Worm (Caenorhabditis elegans) whole organism, young adult: ENCODE measurements around the gene enpp-1.

ENCODE experiments used
- B0035.1 ChIP-seq: sonication (generic microtip); optimal IDR thresholded peaks from 2 replicates; lab custom pipeline; 2016; ENCODE audit warnings: missing genetic modification characterization, mild to moderate bottlenecking, missing compliant biosample characterization, missing genotype, missing genetic modification reagents
- D2030.7 ChIP-seq: fragments of 200-800 bp; sonication (Bioruptor generic); IDR thresholded peaks from 2 replicates; pipeline ENCODE4 v1.3.6; 2022; ENCODE audit warnings: missing genetic modification reagents, missing genetic modification characterization, missing compliant biosample characterization
- F10E7.11 ChIP-seq: sonication (generic microtip); optimal IDR thresholded peaks from 2 replicates; lab custom pipeline; 2017; ENCODE audit warnings: mild to moderate bottlenecking, missing genetic modification characterization, moderate library complexity, missing compliant biosample characterization
- F22D6.2 ChIP-seq: sonication (generic microtip); optimal IDR thresholded peaks from 2 replicates; lab custom pipeline; 2016; ENCODE audit warnings: mild to moderate bottlenecking, missing genetic modification characterization, missing compliant biosample characterization
- F57C9.4 ChIP-seq: sonication (generic microtip); optimal IDR thresholded peaks from 2 replicates; lab custom pipeline; 2017; ENCODE audit warnings: mild to moderate bottlenecking, missing genetic modification characterization, missing compliant biosample characterization
- T07F8.4 ChIP-seq: sonication (generic microtip); optimal IDR thresholded peaks from 2 replicates; lab custom pipeline; 2016; ENCODE audit warnings: mild to moderate bottlenecking, missing genetic modification characterization, moderate library complexity, missing compliant biosample characterization
- T26A5.8 ChIP-seq: sonication (generic microtip); optimal IDR thresholded peaks from 2 replicates; lab custom pipeline; 2016; ENCODE audit warnings: missing genetic modification characterization, missing compliant biosample characterization
- Y53F4B.3 ChIP-seq: fragments of 200-800 bp; sonication (Bioruptor generic); IDR thresholded peaks from 2 replicates; pipeline ENCODE4 v1.3.6; 2022; ENCODE audit warnings: missing genetic modification reagents, missing genetic modification characterization, missing compliant biosample characterization
- Y53G8AR.9 ChIP-seq: fragments of 200-800 bp; sonication (Bioruptor generic); conservative IDR thresholded peaks from 2 replicates; pipeline ENCODE4 v1.3.6; 2022; ENCODE audit warnings: missing genetic modification reagents, missing genetic modification characterization, missing compliant biosample characterization
- Y56A3A.18 ChIP-seq: fragments of 200-800 bp; sonication (Bioruptor generic); IDR thresholded peaks from 2 replicates; pipeline ENCODE4 v1.3.6; 2022; ENCODE audit warnings: missing genetic modification reagents, missing genetic modification characterization, missing compliant biosample characterization
- ama-1 ChIP-seq, 3 experiments: fragments of 150-350 bp in 1 of 3; sonication (generic microtip) in 2 of 3; optimal IDR thresholded peaks; 2 replicates each; lab custom pipeline; 2014 to 2018; ENCODE audit warnings: missing biosample characterization in 2 of 3, missing genetic modification characterization in 2 of 3, missing genetic modification reagents in 2 of 3
- aptf-3 ChIP-seq: fragments of 200-800 bp; sonication (Bioruptor generic); IDR thresholded peaks from 2 replicates; pipeline ENCODE4 v1.3.6; 2022; ENCODE audit warnings: missing genetic modification characterization, missing compliant biosample characterization
- athp-1 ChIP-seq: sonication (generic microtip); optimal IDR thresholded peaks from 2 replicates; lab custom pipeline; 2017; ENCODE audit warnings: mild to moderate bottlenecking, missing genetic modification characterization, missing compliant biosample characterization
- attf-6 ChIP-seq: fragments of 200-800 bp; sonication (Bioruptor generic); IDR thresholded peaks from 2 replicates; pipeline ENCODE4 v1.3.6; 2022; ENCODE audit warnings: missing genetic modification reagents, missing genetic modification characterization, missing compliant biosample characterization
- bed-1 ChIP-seq: fragments of 200-800 bp; sonication (Bioruptor generic); IDR thresholded peaks from 2 replicates; pipeline ENCODE4 v1.3.6; 2022; ENCODE audit warnings: missing genetic modification reagents, missing genetic modification characterization, missing compliant biosample characterization
- ccch-3 ChIP-seq: fragments of 200-800 bp; sonication (Bioruptor generic); optimal IDR thresholded peaks from 2 replicates; lab custom pipeline; 2018; ENCODE audit warnings: mild to moderate bottlenecking, missing genetic modification characterization, missing compliant biosample characterization
- cebp-2 ChIP-seq: fragments of 200-800 bp; sonication (Bioruptor generic); IDR thresholded peaks from 2 replicates; pipeline ENCODE4 v1.3.6; 2022; ENCODE audit warnings: missing genetic modification characterization, missing compliant biosample characterization
- ceh-58 ChIP-seq: fragments of 200-800 bp; sonication (Bioruptor generic); IDR thresholded peaks from 2 replicates; pipeline ENCODE4 v1.3.6; 2022; ENCODE audit warnings: missing genetic modification characterization, missing compliant biosample characterization
- ceh-91 ChIP-seq: fragments of 200-800 bp; sonication (Bioruptor generic); IDR thresholded peaks from 2 replicates; pipeline ENCODE4 v1.3.6; 2022; ENCODE audit warnings: missing genetic modification reagents, missing genetic modification characterization, missing compliant biosample characterization
- egl-18 ChIP-seq: fragments of 200-800 bp; sonication (Bioruptor generic); IDR thresholded peaks from 2 replicates; pipeline ENCODE4 v1.3.6; 2022; ENCODE audit warnings: missing genetic modification reagents, missing genetic modification characterization, missing compliant biosample characterization
- egl-44 ChIP-seq: fragments of 200-800 bp; sonication (Bioruptor generic); IDR thresholded peaks from 2 replicates; pipeline ENCODE4 v1.3.6; 2022; ENCODE audit warnings: missing genetic modification reagents, missing genetic modification characterization, missing compliant biosample characterization
- egrh-3 ChIP-seq: fragments of 200-800 bp; sonication (Bioruptor generic); IDR thresholded peaks from 2 replicates; pipeline ENCODE4 v1.3.6; 2022; ENCODE audit warnings: missing genetic modification reagents, missing genetic modification characterization, missing compliant biosample characterization
- him-1 ChIP-seq: sonication (generic microtip); optimal IDR thresholded peaks from 2 replicates; lab custom pipeline; 2016; ENCODE audit warnings: missing genotype, missing genetic modification reagents, missing genetic modification characterization, missing compliant biosample characterization
- hlh-26 ChIP-seq: fragments of 200-800 bp; sonication (Bioruptor generic); conservative IDR thresholded peaks from 2 replicates; pipeline ENCODE4 v1.3.6; 2022; ENCODE audit warnings: missing genetic modification reagents, missing genetic modification characterization, missing compliant biosample characterization
- hrde-1 ChIP-seq: sonication (generic microtip); optimal IDR thresholded peaks from 2 replicates; lab custom pipeline; 2016; ENCODE audit warnings: missing genetic modification characterization, mild to moderate bottlenecking, missing compliant biosample characterization, moderate library complexity, missing genotype, missing genetic modification reagents, borderline replicate concordance
- hsf-1 ChIP-seq: fragments of 200-800 bp; sonication (Bioruptor generic); IDR thresholded peaks from 2 replicates; pipeline ENCODE4 v1.3.6; 2022; ENCODE audit warnings: missing genetic modification reagents, missing genetic modification characterization, missing compliant biosample characterization
- lag-1 ChIP-seq: fragments of 200-800 bp; sonication (Bioruptor generic); IDR thresholded peaks from 2 replicates; pipeline ENCODE4 v1.3.6; 2022; ENCODE audit warnings: missing genetic modification reagents, missing genetic modification characterization, missing compliant biosample characterization
- let-607 ChIP-seq, 2 experiments: fragments of 200-800 bp in 1 of 2; sonication (Bioruptor generic) in 1 of 2; sonication (generic microtip) in 1 of 2; optimal IDR thresholded peaks; 2 replicates each; lab custom pipeline; 2016 to 2018; ENCODE audit warnings: mild to moderate bottlenecking in 2 of 2, missing compliant biosample characterization in 2 of 2, missing genetic modification characterization in 2 of 2, moderate library complexity in 2 of 2, missing genotype in 1 of 2
- lin-26 ChIP-seq: fragments of 200-800 bp; sonication (Bioruptor generic); IDR thresholded peaks from 2 replicates; pipeline ENCODE4 v1.3.6; 2022; ENCODE audit warnings: missing genetic modification reagents, missing genetic modification characterization, missing compliant biosample characterization
- lir-1 ChIP-seq: fragments of 200-800 bp; sonication (Bioruptor generic); conservative IDR thresholded peaks from 2 replicates; pipeline ENCODE4 v1.3.6; 2022; ENCODE audit warnings: missing genetic modification reagents, missing genetic modification characterization, missing compliant biosample characterization
- lsl-1 ChIP-seq: fragments of 200-800 bp; sonication (Bioruptor generic); optimal IDR thresholded peaks from 2 replicates; lab custom pipeline; 2018; ENCODE audit warnings: mild to moderate bottlenecking, missing genetic modification characterization, moderate library complexity, missing compliant biosample characterization
- mcd-1 ChIP-seq: fragments of 200-800 bp; sonication (Bioruptor generic); IDR thresholded peaks from 2 replicates; pipeline ENCODE4 v1.3.6; 2022; ENCODE audit warnings: missing genetic modification reagents, missing genetic modification characterization, missing compliant biosample characterization
- mel-28 ChIP-seq: sonication (generic microtip); optimal IDR thresholded peaks from 2 replicates; lab custom pipeline; 2016; ENCODE audit warnings: borderline replicate concordance, mild to moderate bottlenecking, missing genetic modification characterization, missing compliant biosample characterization
- mxl-1 ChIP-seq: sonication (generic microtip); optimal IDR thresholded peaks from 2 replicates; lab custom pipeline; 2016; ENCODE audit warnings: missing genetic modification characterization, missing compliant biosample characterization
- nfyb-1 ChIP-seq: fragments of 200-800 bp; sonication (Bioruptor generic); IDR thresholded peaks from 2 replicates; pipeline ENCODE4 v1.3.6; 2022; ENCODE audit warnings: missing genetic modification reagents, missing genetic modification characterization, missing compliant biosample characterization
- nhr-27 ChIP-seq: fragments of 200-800 bp; sonication (Bioruptor generic); optimal IDR thresholded peaks from 2 replicates; lab custom pipeline; 2018; ENCODE audit warnings: mild to moderate bottlenecking, missing genetic modification characterization, moderate library complexity, missing compliant biosample characterization
- pbrm-1 ChIP-seq: fragments of 200-800 bp; sonication (Bioruptor generic); IDR thresholded peaks from 2 replicates; pipeline ENCODE4 v1.3.6; 2022; ENCODE audit warnings: missing genetic modification reagents, missing genetic modification characterization, missing compliant biosample characterization
- pha-4 ChIP-seq: fragments of 150-350 bp; sonication (generic microtip); optimal IDR thresholded peaks from 2 replicates; lab custom pipeline; 2014; ENCODE audit warnings: missing biosample characterization, missing genetic modification reagents, missing genetic modification characterization
- sdz-38 ChIP-seq: sonication (generic microtip); optimal IDR thresholded peaks from 2 replicates; lab custom pipeline; 2016; ENCODE audit warnings: missing genotype, missing genetic modification characterization, missing compliant biosample characterization
- snpc-3.4 ChIP-seq: sonication (generic microtip); optimal IDR thresholded peaks from 2 replicates; lab custom pipeline; 2017; ENCODE audit warnings: missing genetic modification characterization, mild to moderate bottlenecking, missing compliant biosample characterization, antibody characterized with exemption, moderate library complexity, missing genotype, missing genetic modification reagents
- tbx-9 ChIP-seq: sonication (generic microtip); optimal IDR thresholded peaks from 2 replicates; lab custom pipeline; 2016; ENCODE audit warnings: borderline replicate concordance, missing genetic modification characterization, inconsistent platforms, missing compliant biosample characterization
- zim-3 ChIP-seq: sonication (generic microtip); optimal IDR thresholded peaks from 2 replicates; lab custom pipeline; 2017; ENCODE audit warnings: mild to moderate bottlenecking, missing genetic modification characterization, moderate library complexity, missing compliant biosample characterization
- ztf-18 ChIP-seq: sonication (generic microtip); optimal IDR thresholded peaks from 2 replicates; lab custom pipeline; 2016; ENCODE audit warnings: missing genotype, mild to moderate bottlenecking, missing genetic modification characterization, missing compliant biosample characterization

Gene enpp-1

DNA sequence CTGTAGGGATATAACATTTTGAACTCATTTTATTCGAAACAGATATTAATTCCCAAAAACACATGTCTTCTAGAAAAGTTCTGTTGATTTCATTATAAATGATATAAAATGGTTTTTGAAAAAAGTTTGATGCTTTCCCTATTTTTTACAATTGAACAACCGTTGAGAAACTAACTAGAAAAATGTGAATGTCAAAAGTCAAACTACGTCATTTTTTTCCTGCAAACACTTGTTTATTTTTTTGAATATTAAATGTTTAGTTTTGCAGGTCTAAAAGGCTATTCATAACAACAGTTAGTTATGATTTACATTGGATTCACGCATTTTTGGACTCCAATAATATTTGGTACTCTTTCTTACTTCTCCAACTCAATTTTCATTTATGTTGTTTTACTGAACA, 31.6 kb downstream of the enpp-1 start, which contains the start of gene srj-4:
TSS of gene srj-4 (plus strand) at position 301 of the 400 bp plus-strand sequence.
- TF ChIP-seq T26A5.8 (tag; lab: Kevin White, UChicago) (no peak), hrde-1 (no peak), Y56A3A.18 (GFP tag; lab: Robert Waterston, UW) (no peak), D2030.7 (GFP tag; lab: Robert Waterston, UW) (no peak), sdz-38 (tag; lab: Kevin White, UChicago) (no peak), egl-44 (GFP tag; lab: Robert Waterston, UW) (no peak), hlh-26 (no peak), Y53F4B.3 (GFP tag; lab: Robert Waterston, UW) (no peak), ama-1 (optimal IDR thresholded peaks at IDR 0.05; lab: Kevin White, UChicago) (no peak), ama-1 (GFP tag; optimal IDR thresholded peaks at IDR 0.05; lab: Kevin White, UChicago) (no peak), pbrm-1 (GFP tag; lab: Robert Waterston, UW) (no peak), snpc-3.4 (tag; lab: Kevin White, UChicago) (no peak), ccch-3 (GFP tag; lab: Kevin White, UChicago) (no peak), nhr-27 (tag; lab: Kevin White, UChicago) (no peak), egl-18 (GFP tag; lab: Robert Waterston, UW) (no peak)

DNA sequence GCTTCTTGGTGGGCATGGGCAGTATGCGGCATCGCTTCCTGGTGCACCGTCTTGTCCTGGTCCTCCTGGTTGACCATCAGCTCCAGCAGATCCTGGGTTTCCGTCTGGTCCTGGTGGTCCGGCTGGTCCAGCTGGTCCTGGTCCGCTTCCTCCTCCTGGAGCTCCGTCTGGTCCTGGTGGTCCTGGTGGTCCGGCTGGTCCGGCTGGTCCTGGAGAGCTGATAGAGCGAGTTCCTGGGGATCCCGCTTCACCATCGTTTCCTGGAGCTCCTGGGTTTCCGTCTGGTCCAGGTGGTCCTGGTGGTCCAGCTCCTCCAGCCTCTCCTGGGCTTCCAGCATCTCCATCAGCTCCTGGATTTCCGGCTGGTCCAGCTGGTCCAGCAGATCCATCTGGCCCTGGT, 35.8 kb downstream of the enpp-1 start:
- TF ChIP-seq egrh-3 (peak; percentile 96), Y53F4B.3 (GFP tag; lab: Robert Waterston, UW) (no peak), ceh-58 (GFP tag; lab: Robert Waterston, UW) (no peak), pbrm-1 (GFP tag; lab: Robert Waterston, UW) (no peak), aptf-3 (GFP tag; lab: Robert Waterston, UW) (0 out of 2 replicates have a peak, but pooled peaks have one; percentile 66), zim-3 (no peak), him-1 (tag; lab: Kevin White, UChicago) (no peak)

DNA sequence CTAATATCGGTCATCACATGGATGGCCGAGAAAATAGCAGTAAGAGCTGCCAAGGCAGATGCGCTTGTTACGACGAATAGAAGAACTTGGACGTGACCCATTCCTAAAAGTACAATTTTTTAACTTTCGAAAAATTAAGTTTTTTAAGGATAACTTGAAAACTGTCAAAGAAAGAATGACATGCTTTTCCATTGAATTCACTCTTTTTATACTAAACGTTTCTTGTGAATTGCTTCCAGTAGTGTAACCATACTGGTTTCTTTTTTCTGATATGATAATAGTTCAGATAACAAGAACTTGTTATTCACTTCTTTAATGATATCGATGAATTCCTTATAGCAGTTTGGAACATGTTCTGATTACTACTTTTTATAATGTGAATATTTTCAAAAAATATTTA, 36.4 kb downstream of the enpp-1 start, which contains the start of gene col-37:
TSS of gene col-37 (minus strand) at position 101 of the 400 bp plus-strand sequence.
- no peak for TF ChIP-seq mel-28 (tag; lab: Kevin White, UChicago)
- TF ChIP-seq him-1 (tag; lab: Kevin White, UChicago) = no peak
- TF ChIP-seq lin-26 = no peak
- TF ChIP-seq athp-1 (tag; lab: Kevin White, UChicago) = no peak
- TF ChIP-seq mxl-1 (tag; lab: Kevin White, UChicago) = no peak
- no peak for TF ChIP-seq attf-6 (GFP tag; lab: Robert Waterston, UW)
- no peak for TF ChIP-seq T07F8.4 (tag; lab: Kevin White, UChicago)
- TF ChIP-seq tbx-9 = no peak
- TF ChIP-seq lsl-1 (GFP tag; lab: Kevin White, UChicago) = no peak
- no peak for TF ChIP-seq ztf-18
- TF ChIP-seq pha-4 (tag; lab: Kevin White, UChicago) = no peak
- no peak for TF ChIP-seq cebp-2 (GFP tag; lab: Robert Waterston, UW)

DNA sequence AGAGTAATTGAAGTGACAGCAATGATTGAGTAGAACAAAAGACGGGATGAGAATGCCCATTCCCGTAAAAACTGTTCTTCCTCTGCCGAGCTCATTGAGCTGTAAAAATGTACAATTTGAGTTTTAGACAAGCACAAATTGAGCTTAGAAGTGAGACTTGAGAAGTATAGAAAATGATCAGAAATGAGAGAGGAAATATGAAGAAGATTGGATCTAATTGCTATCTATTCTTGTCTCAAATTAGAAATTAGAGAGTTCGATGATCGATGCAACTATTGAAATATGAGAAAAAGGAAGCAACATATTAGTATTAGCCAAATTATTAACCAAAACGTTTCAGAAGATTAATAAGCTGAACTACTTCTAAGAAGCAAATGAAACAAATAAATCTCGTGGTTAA, 38.9 kb downstream of the enpp-1 start, which contains the start of gene ZK863.1:
TSS of gene ZK863.1 (minus strand) at position 101 of the 400 bp plus-strand sequence.
- TF ChIP-seq B0035.1 = no peak
- TF ChIP-seq egrh-3 = no peak
- no peak for TF ChIP-seq ceh-91

DNA sequence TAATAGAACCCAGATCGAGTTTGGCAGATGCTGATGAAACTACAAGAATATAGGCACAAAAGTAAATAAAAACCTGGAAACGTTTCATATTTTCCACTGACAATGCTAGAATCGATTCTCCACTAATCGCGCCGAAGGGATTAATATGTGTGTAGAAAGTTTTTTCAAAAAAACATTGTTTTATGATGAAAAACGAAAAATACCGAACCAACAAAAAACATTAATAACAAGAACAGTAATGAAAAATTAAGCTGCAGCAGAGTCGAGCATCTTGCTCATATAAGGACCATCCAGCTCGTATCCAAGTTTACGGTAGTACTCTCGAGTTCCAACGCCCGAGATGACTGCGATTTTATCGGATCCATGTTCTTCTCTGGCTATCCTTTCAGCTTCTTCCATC, 48.1 kb downstream of the enpp-1 start, which contains the start of gene clec-224:
TSS of gene clec-224 (minus strand) at position 101 of the 400 bp plus-strand sequence.
- no peak for TF ChIP-seq D2030.7 (GFP tag; lab: Robert Waterston, UW)
- TF ChIP-seq lin-26 = no peak
- TF ChIP-seq F22D6.2 = no peak
- TF ChIP-seq Y53G8AR.9 (GFP tag; lab: Robert Waterston, UW) = no peak
- no peak for TF ChIP-seq lir-1 (GFP tag; lab: Robert Waterston, UW)
- TF ChIP-seq him-1 (tag; lab: Kevin White, UChicago) = no peak
- no peak for TF ChIP-seq nfyb-1 (GFP tag; lab: Robert Waterston, UW)
- TF ChIP-seq F57C9.4 (tag; lab: Kevin White, UChicago) = no peak
- TF ChIP-seq mcd-1 = no peak
- TF ChIP-seq ceh-58 (GFP tag; lab: Robert Waterston, UW) = no peak
- TF ChIP-seq lag-1 (GFP tag; lab: Robert Waterston, UW) = no peak
- no peak for TF ChIP-seq bed-1 (GFP tag; lab: Robert Waterston, UW)
- TF ChIP-seq hsf-1 (GFP tag; lab: Robert Waterston, UW) = no peak
- TF ChIP-seq let-607 (tag; optimal IDR thresholded peaks at IDR 0.05; lab: Kevin White, UChicago) = no peak
- no peak for TF ChIP-seq F10E7.11 (tag; lab: Kevin White, UChicago)
